Worm (Caenorhabditis elegans) whole organism, young adult: ENCODE results near the gene ubc-8.

Experiments
- B0336.3 ChIP-seq: fragments of 200-800 bp; sonication (Bioruptor generic); IDR thresholded peaks from 2 replicates; pipeline ENCODE4 v1.3.6; 2022; ENCODE audit warnings: missing genetic modification characterization, missing compliant biosample characterization
- F22D6.2 ChIP-seq: sonication (generic microtip); optimal IDR thresholded peaks from 2 replicates; lab custom pipeline; 2016; ENCODE audit warnings: mild to moderate bottlenecking, missing genetic modification characterization, missing compliant biosample characterization
- F23B12.7 ChIP-seq: sonication (generic microtip); optimal IDR thresholded peaks from 2 replicates; lab custom pipeline; 2017; ENCODE audit warnings: missing genetic modification characterization, mild to moderate bottlenecking, missing compliant biosample characterization, antibody characterized with exemption, moderate library complexity; ENCODE audit not compliant: insufficient read depth
- F37B4.10 ChIP-seq: fragments of 200-800 bp; sonication (Bioruptor generic); IDR thresholded peaks from 2 replicates; pipeline ENCODE4 v1.3.6; 2022; ENCODE audit warnings: missing genetic modification characterization, missing compliant biosample characterization
- F52B5.7 ChIP-seq: sonication (generic microtip); optimal IDR thresholded peaks from 2 replicates; lab custom pipeline; 2016; ENCODE audit warnings: mild to moderate bottlenecking, missing genetic modification characterization, missing compliant biosample characterization
- F55B11.4 ChIP-seq: sonication (generic microtip); optimal IDR thresholded peaks from 2 replicates; lab custom pipeline; 2016; ENCODE audit warnings: missing compliant biosample characterization, missing genetic modification characterization, borderline replicate concordance; ENCODE audit not compliant: insufficient read depth
- F57C9.4 ChIP-seq: sonication (generic microtip); optimal IDR thresholded peaks from 2 replicates; lab custom pipeline; 2017; ENCODE audit warnings: mild to moderate bottlenecking, missing genetic modification characterization, missing compliant biosample characterization
- T07F8.4 ChIP-seq: sonication (generic microtip); optimal IDR thresholded peaks from 2 replicates; lab custom pipeline; 2016; ENCODE audit warnings: mild to moderate bottlenecking, missing genetic modification characterization, moderate library complexity, missing compliant biosample characterization
- T26A5.8 ChIP-seq: sonication (generic microtip); optimal IDR thresholded peaks from 2 replicates; lab custom pipeline; 2016; ENCODE audit warnings: missing genetic modification characterization, missing compliant biosample characterization
- Y53G8AR.9 ChIP-seq: fragments of 200-800 bp; sonication (Bioruptor generic); conservative IDR thresholded peaks from 2 replicates; pipeline ENCODE4 v1.3.6; 2022; ENCODE audit warnings: missing genetic modification reagents, missing genetic modification characterization, missing compliant biosample characterization
- Y56A3A.18 ChIP-seq: fragments of 200-800 bp; sonication (Bioruptor generic); IDR thresholded peaks from 2 replicates; pipeline ENCODE4 v1.3.6; 2022; ENCODE audit warnings: missing genetic modification reagents, missing genetic modification characterization, missing compliant biosample characterization
- Y67H2A.10 ChIP-seq: fragments of 200-800 bp; sonication (Bioruptor generic); conservative IDR thresholded peaks from 2 replicates; pipeline ENCODE4 v1.3.6; 2022; ENCODE audit warnings: missing genetic modification reagents, missing genetic modification characterization, missing compliant biosample characterization
- atf-7 ChIP-seq: sonication (generic microtip); optimal IDR thresholded peaks from 2 replicates; lab custom pipeline; 2017; ENCODE audit warnings: mild to moderate bottlenecking, missing genetic modification characterization, missing compliant biosample characterization
- attf-3 ChIP-seq: fragments of 200-800 bp; sonication (Bioruptor generic); conservative IDR thresholded peaks from 2 replicates; pipeline ENCODE4 v1.3.6; 2022; ENCODE audit warnings: missing genetic modification reagents, missing genetic modification characterization, missing compliant biosample characterization
- attf-5 ChIP-seq: fragments of 200-800 bp; sonication (Bioruptor generic); optimal IDR thresholded peaks from 2 replicates; lab custom pipeline; 2018; ENCODE audit warnings: mild to moderate bottlenecking, missing genetic modification characterization, missing compliant biosample characterization
- cebp-1 ChIP-seq, 2 experiments: fragments of 200-800 bp in 1 of 2; sonication (Bioruptor generic) in 1 of 2; sonication (generic microtip) in 1 of 2; IDR thresholded peaks in 1 of 2; optimal IDR thresholded peaks in 1 of 2; 2 replicates each; pipeline versions ENCODE4 v1.3.6 to Lab custom; 2017 to 2022; ENCODE audit warnings: missing compliant biosample characterization in 2 of 2, missing genetic modification characterization in 2 of 2, mild to moderate bottlenecking in 1 of 2, missing genetic modification reagents in 1 of 2, moderate library complexity in 1 of 2
- ceh-27 ChIP-seq: fragments of 200-800 bp; sonication (Bioruptor generic); optimal IDR thresholded peaks from 2 replicates; lab custom pipeline; 2018; ENCODE audit warnings: mild to moderate bottlenecking, missing genetic modification characterization, moderate library complexity, missing compliant biosample characterization
- ceh-40 ChIP-seq: fragments of 200-800 bp; sonication (Bioruptor generic); IDR thresholded peaks from 2 replicates; pipeline ENCODE4 v1.3.6; 2022; ENCODE audit warnings: missing genetic modification characterization, missing compliant biosample characterization
- ceh-58 ChIP-seq: fragments of 200-800 bp; sonication (Bioruptor generic); IDR thresholded peaks from 2 replicates; pipeline ENCODE4 v1.3.6; 2022; ENCODE audit warnings: missing genetic modification characterization, missing compliant biosample characterization
- ceh-91 ChIP-seq: fragments of 200-800 bp; sonication (Bioruptor generic); IDR thresholded peaks from 2 replicates; pipeline ENCODE4 v1.3.6; 2022; ENCODE audit warnings: missing genetic modification reagents, missing genetic modification characterization, missing compliant biosample characterization
- dpff-1 ChIP-seq: sonication (generic microtip); optimal IDR thresholded peaks from 2 replicates; lab custom pipeline; 2017; ENCODE audit warnings: mild to moderate bottlenecking, missing genetic modification characterization, missing compliant biosample characterization
- efl-1 ChIP-seq: fragments of 150-350 bp; optimal IDR thresholded peaks from 2 replicates; lab custom pipeline; 2014; ENCODE audit warnings: missing biosample characterization, missing genetic modification reagents, missing genetic modification characterization
- egl-18 ChIP-seq: fragments of 200-800 bp; sonication (Bioruptor generic); IDR thresholded peaks from 2 replicates; pipeline ENCODE4 v1.3.6; 2022; ENCODE audit warnings: missing genetic modification reagents, missing genetic modification characterization, missing compliant biosample characterization
- egl-44 ChIP-seq: fragments of 200-800 bp; sonication (Bioruptor generic); IDR thresholded peaks from 2 replicates; pipeline ENCODE4 v1.3.6; 2022; ENCODE audit warnings: missing genetic modification reagents, missing genetic modification characterization, missing compliant biosample characterization
- egrh-3 ChIP-seq: fragments of 200-800 bp; sonication (Bioruptor generic); IDR thresholded peaks from 2 replicates; pipeline ENCODE4 v1.3.6; 2022; ENCODE audit warnings: missing genetic modification reagents, missing genetic modification characterization, missing compliant biosample characterization
- gei-17 ChIP-seq: fragments of 200-800 bp; sonication (Bioruptor generic); optimal IDR thresholded peaks from 2 replicates; lab custom pipeline; 2018; ENCODE audit warnings: mild to moderate bottlenecking, missing genetic modification characterization, missing compliant biosample characterization
- hlh-26 ChIP-seq: fragments of 200-800 bp; sonication (Bioruptor generic); conservative IDR thresholded peaks from 2 replicates; pipeline ENCODE4 v1.3.6; 2022; ENCODE audit warnings: missing genetic modification reagents, missing genetic modification characterization, missing compliant biosample characterization
- hmg-1.2 ChIP-seq: fragments of 200-800 bp; sonication (Bioruptor generic); IDR thresholded peaks from 2 replicates; pipeline ENCODE4 v1.3.6; 2022; ENCODE audit warnings: missing genetic modification reagents, missing genetic modification characterization, missing compliant biosample characterization
- hmg-20 ChIP-seq: fragments of 200-800 bp; sonication (Bioruptor generic); IDR thresholded peaks from 2 replicates; pipeline ENCODE4 v1.3.6; 2022; ENCODE audit warnings: missing genetic modification reagents, missing genetic modification characterization, missing compliant biosample characterization
- hsf-1 ChIP-seq: fragments of 200-800 bp; sonication (Bioruptor generic); IDR thresholded peaks from 2 replicates; pipeline ENCODE4 v1.3.6; 2022; ENCODE audit warnings: missing genetic modification reagents, missing genetic modification characterization, missing compliant biosample characterization
- let-526 ChIP-seq: fragments of 200-800 bp; sonication (Bioruptor generic); IDR thresholded peaks from 2 replicates; pipeline ENCODE4 v1.3.6; 2022; ENCODE audit warnings: missing genetic modification reagents, missing genetic modification characterization, missing compliant biosample characterization
- madf-10 ChIP-seq: sonication (generic microtip); optimal IDR thresholded peaks from 2 replicates; lab custom pipeline; 2016; ENCODE audit warnings: mild to moderate bottlenecking, missing genetic modification characterization, missing compliant biosample characterization
- madf-3 ChIP-seq: fragments of 200-800 bp; sonication (Bioruptor generic); IDR thresholded peaks from 2 replicates; pipeline ENCODE4 v1.3.6; 2022; ENCODE audit warnings: missing genetic modification reagents, missing genetic modification characterization, missing compliant biosample characterization
- madf-8 ChIP-seq: fragments of 200-800 bp; sonication (Bioruptor generic); conservative IDR thresholded peaks from 2 replicates; pipeline ENCODE4 v1.3.6; 2022; ENCODE audit warnings: missing genetic modification reagents, missing genetic modification characterization, missing compliant biosample characterization
- mes-4 ChIP-seq: sonication (generic microtip); optimal IDR thresholded peaks from 2 replicates; lab custom pipeline; 2016; ENCODE audit warnings: missing genotype, missing genetic modification characterization, missing compliant biosample characterization
- nhr-90 ChIP-seq: sonication (generic microtip); optimal IDR thresholded peaks from 2 replicates; lab custom pipeline; 2016; ENCODE audit warnings: missing genotype, mild to moderate bottlenecking, missing genetic modification characterization, missing compliant biosample characterization
- pbrm-1 ChIP-seq: fragments of 200-800 bp; sonication (Bioruptor generic); IDR thresholded peaks from 2 replicates; pipeline ENCODE4 v1.3.6; 2022; ENCODE audit warnings: missing genetic modification reagents, missing genetic modification characterization, missing compliant biosample characterization
- rcor-1 ChIP-seq: fragments of 200-800 bp; sonication (Bioruptor generic); IDR thresholded peaks from 2 replicates; pipeline ENCODE4 v1.3.6; 2022; ENCODE audit warnings: missing genetic modification reagents, missing genetic modification characterization, missing compliant biosample characterization
- snpc-4 ChIP-seq, 5 experiments: fragments of 150-350 bp in 1 of 5; sonication (generic microtip) in 4 of 5; optimal IDR thresholded peaks; 2 replicates each; lab custom pipeline; 2014 to 2018; ENCODE audit warnings: missing genetic modification characterization in 5 of 5, missing biosample characterization in 3 of 5, antibody characterized with exemption in 2 of 5, mild to moderate bottlenecking in 2 of 5, missing compliant biosample characterization in 2 of 5, missing genotype in 2 of 5, moderate library complexity in 2 of 5, missing genetic modification reagents in 1 of 5
- tbp1 ChIP-seq: fragments of 200-800 bp; sonication (Bioruptor generic); optimal IDR thresholded peaks from 2 replicates; lab custom pipeline; 2018; ENCODE audit warnings: mild to moderate bottlenecking, missing genetic modification characterization, missing compliant biosample characterization
- tlf-1 ChIP-seq: fragments of 200-800 bp; sonication (Bioruptor generic); optimal IDR thresholded peaks from 2 replicates; lab custom pipeline; 2018; ENCODE audit warnings: mild to moderate bottlenecking, missing genetic modification characterization, missing compliant biosample characterization
- ztf-22 ChIP-seq: fragments of 200-800 bp; sonication (Bioruptor generic); optimal IDR thresholded peaks from 2 replicates; lab custom pipeline; 2018; ENCODE audit warnings: mild to moderate bottlenecking, missing genetic modification characterization, moderate library complexity, missing compliant biosample characterization
- ztf-25 ChIP-seq: fragments of 200-800 bp; sonication (Bioruptor generic); IDR thresholded peaks from 2 replicates; pipeline ENCODE4 v1.3.6; 2022; ENCODE audit warnings: missing genetic modification reagents, missing genetic modification characterization, missing compliant biosample characterization
- ztf-26 ChIP-seq: sonication (generic microtip); optimal IDR thresholded peaks from 2 replicates; lab custom pipeline; 2017; ENCODE audit warnings: missing genetic modification characterization, missing compliant biosample characterization

Gene ubc-8

ce11 chrIV:2709590-2710201, 2.7 kb upstream of the ubc-8 start (continued):
- peak; percentile 65 for TF ChIP-seq atf-7 (tag; lab: Kevin White, UChicago)
- 0 out of 2 replicates have a peak, but pooled peaks have one; percentile 56 for TF ChIP-seq ceh-40
- no peak for TF ChIP-seq hlh-26 (GFP tag; lab: Robert Waterston, UW)
- TF ChIP-seq B0336.3, result peak; percentile 79
- no peak for TF ChIP-seq nhr-90 (tag; lab: Kevin White, UChicago)
- TF ChIP-seq gei-17 (GFP tag; lab: Kevin White, UChicago), result peak; percentile 20
- peak; percentile 60; the same call in 1 of the 2 replicates for TF ChIP-seq madf-3 (GFP tag; lab: Robert Waterston, UW)
- no peak for TF ChIP-seq ceh-27 (GFP tag; lab: Kevin White, UChicago)
- TF ChIP-seq egrh-3 (GFP tag; lab: Robert Waterston, UW), result no peak
- TF ChIP-seq Y53G8AR.9 (GFP tag; lab: Robert Waterston, UW), result peak; percentile 87
- TF ChIP-seq let-526, result 0 out of 2 replicates have a peak, but pooled peaks have one; percentile 49
- no peak for TF ChIP-seq hmg-1.2 (GFP tag; lab: Robert Waterston, UW)
- peak; percentile 90 for TF ChIP-seq ztf-22 (GFP tag; lab: Kevin White, UChicago)
- TF ChIP-seq ztf-26, result no peak
- TF ChIP-seq F37B4.10, result no peak
- no peak for TF ChIP-seq madf-8 (GFP tag; lab: Robert Waterston, UW)
- TF ChIP-seq tlf-1 (GFP tag; lab: Kevin White, UChicago), result peak; percentile 88

ce11 chrIV:2708329-2708965, 1.4 kb upstream of the ubc-8 start:
- TF ChIP-seq egl-18 (GFP tag; lab: Robert Waterston, UW), result no peak
- TF ChIP-seq hmg-20 (GFP tag; lab: Robert Waterston, UW), result peak; percentile 61; the same call in 1 of the 2 replicates
- no peak for TF ChIP-seq dpff-1 (tag; lab: Kevin White, UChicago)
- no peak for TF ChIP-seq egl-44 (GFP tag; lab: Robert Waterston, UW)
- no peak for TF ChIP-seq F55B11.4 (tag; lab: Kevin White, UChicago)
- TF ChIP-seq ceh-58 (GFP tag; lab: Robert Waterston, UW), result no peak
- TF ChIP-seq Y67H2A.10 (GFP tag; lab: Robert Waterston, UW), result peak; percentile 55; the same call in 1 of the 2 replicates
- no peak for TF ChIP-seq mes-4 (tag; lab: Kevin White, UChicago)
- TF ChIP-seq efl-1 (GFP tag; lab: Kevin White, UChicago), result no peak
- TF ChIP-seq attf-5 (GFP tag; lab: Kevin White, UChicago), result peak; percentile 54
- peak; percentile 60 for TF ChIP-seq tlf-1 (GFP tag; lab: Kevin White, UChicago)
- TF ChIP-seq F23B12.7 (tag; lab: Kevin White, UChicago), result no peak
- TF ChIP-seq ceh-91 (GFP tag; lab: Robert Waterston, UW), result no peak
- TF ChIP-seq rcor-1 (GFP tag; lab: Robert Waterston, UW), result peak; percentile 54
- TF ChIP-seq madf-8 (GFP tag; lab: Robert Waterston, UW), result no peak
- TF ChIP-seq madf-3 (GFP tag; lab: Robert Waterston, UW), result no peak
- TF ChIP-seq tbp1 (GFP tag; lab: Kevin White, UChicago), result peak; percentile 48
- TF ChIP-seq snpc-4 (GFP tag; optimal IDR thresholded peaks at IDR 0.05; lab: Kevin White, UChicago), result no peak
- peak in 3 of 4 experiments; percentile 38 to 56 (median 41) for TF ChIP-seq snpc-4 (tag; optimal IDR thresholded peaks at IDR 0.05; lab: Kevin White, UChicago)
- no peak for TF ChIP-seq Y56A3A.18 (GFP tag; lab: Robert Waterston, UW)
- TF ChIP-seq hlh-26 (GFP tag; lab: Robert Waterston, UW), result no peak
- no peak for TF ChIP-seq F22D6.2 (tag; lab: Kevin White, UChicago)
- peak; percentile 65 for TF ChIP-seq madf-10 (tag; lab: Kevin White, UChicago)
- TF ChIP-seq F52B5.7, result peak; percentile 23
- peak; percentile 81 for TF ChIP-seq pbrm-1 (GFP tag; lab: Robert Waterston, UW)
- TF ChIP-seq T07F8.4 (tag; lab: Kevin White, UChicago), result peak; percentile 10
- peak; percentile 45; the same call in 1 of the 2 replicates for TF ChIP-seq hsf-1 (GFP tag; lab: Robert Waterston, UW)
- peak; percentile 54; the same call in 1 of the 2 replicates for TF ChIP-seq cebp-1 (GFP tag; IDR thresholded peaks at IDR 0.05; lab: Robert Waterston, UW)
- peak; percentile 87 for TF ChIP-seq cebp-1 (tag; optimal IDR thresholded peaks at IDR 0.05; lab: Kevin White, UChicago)
- no peak for TF ChIP-seq ztf-25
- 0 out of 2 replicates have a peak, but pooled peaks have one; percentile 24 for TF ChIP-seq attf-3
- no peak for TF ChIP-seq T26A5.8 (tag; lab: Kevin White, UChicago)
- no peak for TF ChIP-seq F57C9.4 (tag; lab: Kevin White, UChicago)
